Worm (Caenorhabditis elegans): ENCODE data around the gene ttr-33.

DNA sequence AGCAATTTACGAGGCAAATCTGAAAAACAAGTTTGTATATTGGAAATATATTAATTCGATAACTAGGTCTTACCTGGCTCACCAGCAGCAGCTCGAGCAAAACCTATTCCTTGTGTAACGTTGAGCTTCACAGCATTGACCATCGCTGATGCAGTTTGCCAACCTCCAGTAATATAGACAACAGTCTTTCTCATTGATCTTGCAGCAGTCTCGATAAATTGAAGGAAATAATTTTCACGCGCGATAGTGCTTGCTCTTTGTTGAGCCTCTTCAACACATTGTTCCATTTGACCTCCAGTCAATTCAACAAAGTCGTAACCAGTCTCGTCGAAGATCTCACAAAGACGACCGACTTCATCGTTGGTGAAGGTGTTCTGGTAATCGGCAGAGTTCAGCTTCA, 27.1 kb downstream of the ttr-33 start:
- TF ChIP-seq flt-1 (GFP tag; IDR thresholded peaks at IDR 0.05) (no peak), ref-1 (GFP tag; conservative IDR thresholded peaks at IDR 0.05) (no peak), ztf-23 (GFP tag; IDR thresholded peaks at IDR 0.05) (no peak), ztf-29 (GFP tag; IDR thresholded peaks at IDR 0.05) (no peak), klf-2 (GFP tag; conservative IDR thresholded peaks at IDR 0.05) (no peak)
